Worm (Caenorhabditis elegans): Measurements from ENCODE around the gene Y53F4B.12.

DNA sequence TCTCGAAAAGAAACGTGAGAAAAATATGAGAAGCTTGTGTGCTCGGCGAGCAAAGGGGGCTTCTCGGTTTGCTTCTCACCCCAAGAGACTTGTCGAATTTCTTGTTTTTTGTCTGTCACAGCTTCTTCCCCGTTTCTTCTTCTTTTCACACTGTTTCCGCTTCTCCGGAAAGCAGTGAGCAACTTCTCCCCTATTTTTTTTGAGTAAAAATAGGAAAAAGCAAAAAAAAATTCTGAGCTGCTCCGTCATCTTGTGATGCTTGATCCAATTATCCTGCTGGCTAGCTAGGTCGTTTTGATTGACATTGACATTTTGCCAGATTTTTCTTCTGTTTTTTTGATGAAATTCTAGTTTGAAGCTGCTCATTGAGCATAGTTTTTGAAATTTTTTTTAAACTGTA, 4.6 kb upstream of the Y53F4B.12 start, which contains the start of gene Y53F4B.51:
- TF ChIP-seq F26F4.8 (GFP tag; conservative IDR thresholded peaks at IDR 0.05) (no peak), nhr-11 (tag; optimal IDR thresholded peaks at IDR 0.05) (no peak), dpl-1 (GFP tag; optimal IDR thresholded peaks at IDR 0.05) (no peak), nhr-76 (tag; optimal IDR thresholded peaks at IDR 0.05) (no peak), lin-1 (GFP tag; IDR thresholded peaks at IDR 0.05) (no peak), nhr-41 (GFP tag; IDR thresholded peaks at IDR 0.05) (no peak)

Data from whole organism, L4 larva.